Worm (Caenorhabditis elegans): Measurements from ENCODE around the gene srd-64.

The srd-64 gene

DNA sequence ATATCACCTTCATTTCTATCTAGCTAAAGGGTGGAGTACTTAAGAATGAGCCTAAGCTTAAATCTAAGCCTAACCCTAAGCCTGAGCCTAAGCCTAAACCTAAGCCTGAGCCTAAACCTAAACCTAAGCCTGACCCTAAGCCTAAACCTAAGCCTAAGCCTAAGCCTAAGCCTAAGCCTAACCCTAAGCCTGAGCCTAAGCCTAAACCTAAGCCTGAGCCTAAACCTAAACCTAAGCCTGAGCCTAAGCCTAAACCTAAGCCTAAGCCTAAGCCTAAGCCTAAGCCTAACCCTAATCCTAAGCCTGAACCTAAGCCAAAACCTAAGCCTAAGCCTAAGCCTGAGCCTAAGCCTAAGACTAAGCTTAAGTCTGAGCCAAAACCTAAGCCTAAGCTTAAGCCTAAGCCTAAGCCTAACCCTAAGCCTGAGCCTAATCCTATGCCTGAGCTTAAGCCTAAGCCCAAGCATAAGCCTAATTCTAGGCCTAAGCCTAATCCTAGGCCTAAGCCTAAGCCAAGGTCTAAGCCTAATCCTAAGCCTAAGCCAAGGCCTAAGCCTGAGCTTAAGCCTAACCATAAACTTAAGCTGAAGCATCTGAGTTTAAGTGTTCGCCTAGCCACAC, 19.2 kb upstream of the srd-64 start:
- TF ChIP-seq F26F4.8 (GFP tag; conservative IDR thresholded peaks at IDR 0.05), result no peak
- TF ChIP-seq mep-1 (tag; optimal IDR thresholded peaks at IDR 0.05), result no peak
- peak in 1 of 2 experiments; percentile 65 for TF ChIP-seq unc-62 (GFP tag; optimal IDR thresholded peaks at IDR 0.05 in 1 of 2)
- TF ChIP-seq unc-62 (tag; optimal IDR thresholded peaks at IDR 0.05), result no peak
- TF ChIP-seq daf-19 (GFP tag; conservative IDR thresholded peaks at IDR 0.05), result no peak
- TF ChIP-seq Y105C5A.15 (GFP tag; IDR thresholded peaks at IDR 0.05), result no peak
- TF ChIP-seq nhr-11 (tag; optimal IDR thresholded peaks at IDR 0.05), result no peak
- no peak for TF ChIP-seq dmd-9 (GFP tag; IDR thresholded peaks at IDR 0.05)

DNA sequence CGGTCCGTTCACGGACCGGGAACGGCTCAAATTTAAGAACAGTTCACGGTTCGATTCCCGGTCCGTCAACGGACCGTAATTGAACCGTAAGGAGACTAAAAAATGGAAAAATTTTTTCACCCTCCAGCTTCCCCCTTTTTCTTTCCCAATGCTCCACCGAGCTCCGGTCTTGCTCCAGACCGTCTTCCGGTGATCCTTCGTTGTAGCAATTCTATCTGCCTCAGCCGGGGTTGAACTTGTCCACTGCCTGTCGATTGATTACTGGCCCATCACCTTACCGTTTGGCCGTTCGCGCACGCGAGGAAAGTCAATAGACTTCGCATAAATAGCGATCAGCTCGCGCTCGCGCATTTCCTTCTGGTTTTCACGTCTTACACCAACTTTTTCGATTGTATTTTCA, 12.3 kb upstream of the srd-64 start:
- TF ChIP-seq set-16 (GFP tag; IDR thresholded peaks at IDR 0.05) (peak; percentile 44; the same call in 1 of the 2 replicates), dmd-6 (GFP tag; IDR thresholded peaks at IDR 0.05) (peak; percentile 8; the same call in 1 of the 2 replicates), T26A8.4 (GFP tag; IDR thresholded peaks at IDR 0.05) (0 out of 2 replicates have a peak, but pooled peaks have one; percentile 22), Y48G9A.11 (GFP tag; IDR thresholded peaks at IDR 0.05) (peak; percentile 53; the same call in 1 of the 2 replicates), arid-1 (GFP tag; conservative IDR thresholded peaks at IDR 0.05) (peak; percentile 16), lim-7 (GFP tag; IDR thresholded peaks at IDR 0.05) (peak; percentile 58; the same call in 1 of the 2 replicates), D1046.2 (GFP tag; IDR thresholded peaks at IDR 0.05) (0 out of 2 replicates have a peak, but pooled peaks have one; percentile 66), F44E2.7 (GFP tag; IDR thresholded peaks at IDR 0.05) (0 out of 2 replicates have a peak, but pooled peaks have one; percentile 26), F26F4.8 (GFP tag; conservative IDR thresholded peaks at IDR 0.05) (0 out of 2 replicates have a peak, but pooled peaks have one; percentile 61), dmd-8 (GFP tag; IDR thresholded peaks at IDR 0.05) (peak; percentile 76; the same call in 1 of the 2 replicates), lin-38 (GFP tag; IDR thresholded peaks at IDR 0.05) (peak; percentile 67), lin-29 (GFP tag; IDR thresholded peaks at IDR 0.05) (peak; percentile 40; the same call in 1 of the 2 replicates), madf-5 (GFP tag; IDR thresholded peaks at IDR 0.05) (peak in 1 of 2 experiments; percentile 72; a peak in 1 of 4 replicates), snpc-1.2 (GFP tag; IDR thresholded peaks at IDR 0.05) (peak; percentile 66; the same call in 1 of the 2 replicates), nhr-41 (GFP tag; IDR thresholded peaks at IDR 0.05) (peak; percentile 40; the same call in 1 of the 2 replicates), egl-43 (GFP tag; IDR thresholded peaks at IDR 0.05) (peak; percentile 83), ceh-44 (GFP tag; IDR thresholded peaks at IDR 0.05) (0 out of 2 replicates have a peak, but pooled peaks have one; percentile 51)

DNA sequence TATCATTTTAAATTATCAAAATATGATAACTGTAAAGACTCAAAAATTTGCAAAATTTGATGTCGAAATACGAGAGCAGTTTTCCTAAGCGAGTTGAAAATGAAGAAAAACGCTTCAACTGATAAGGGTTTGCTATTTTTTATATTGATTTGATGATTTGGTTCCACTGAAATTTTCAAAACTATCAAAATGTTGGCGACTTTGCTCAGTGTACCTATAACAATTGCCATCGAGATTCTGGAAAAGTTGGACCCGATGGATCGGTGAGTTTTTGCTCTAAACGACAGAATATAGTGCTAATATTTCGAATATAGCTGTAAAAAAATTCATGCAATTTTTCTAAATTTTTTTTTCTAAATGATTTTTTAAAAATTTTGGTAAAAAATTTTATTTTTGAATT, 10.9 kb upstream of the srd-64 start, which contains the start of the genes fbxa-13 and Y22D7AR.2:
Gene fbxa-13, minus strand, starts transcription at position 101 of the 400 bp plus-strand sequence.
Gene Y22D7AR.2, plus strand, starts transcription at position 148 of the 400 bp plus-strand sequence.
- TF ChIP-seq aly-2 (tag; optimal IDR thresholded peaks at IDR 0.05) (no peak), ceh-28 (tag; optimal IDR thresholded peaks at IDR 0.05) (no peak), daf-12 (tag; optimal IDR thresholded peaks at IDR 0.05) (no peak), Y48G9A.11 (GFP tag; IDR thresholded peaks at IDR 0.05) (no peak), pqm-1 (tag; optimal IDR thresholded peaks at IDR 0.05) (peak; percentile 6), F10B5.3 (tag; optimal IDR thresholded peaks at IDR 0.05) (no peak), D1046.2 (GFP tag; IDR thresholded peaks at IDR 0.05) (no peak), set-16 (GFP tag; IDR thresholded peaks at IDR 0.05) (no peak)

DNA sequence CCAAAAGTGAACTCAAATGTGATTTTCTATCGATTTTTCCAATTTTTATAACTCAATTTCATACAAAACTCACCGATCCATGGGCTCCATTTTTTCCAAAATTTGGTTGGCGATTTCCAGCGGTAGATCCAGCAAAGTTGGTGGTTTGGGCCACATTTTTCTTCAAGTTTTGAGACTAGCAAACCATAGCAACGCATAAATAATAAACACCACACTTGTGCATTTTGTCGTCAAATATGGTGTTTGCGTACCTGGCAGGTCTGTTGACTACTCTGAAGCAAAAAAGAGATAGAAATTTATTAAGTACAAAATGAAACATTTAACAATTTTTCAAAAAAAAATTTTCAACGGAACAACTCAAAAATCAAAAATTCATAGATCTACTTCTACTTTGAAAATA, 10.4 kb upstream of the srd-64 start:
- TF ChIP-seq Y48G9A.11 (GFP tag; IDR thresholded peaks at IDR 0.05) (no peak), hmg-1.1 (GFP tag; IDR thresholded peaks at IDR 0.05) (0 out of 2 replicates have a peak, but pooled peaks have one; percentile 30), php-3 (GFP tag; IDR thresholded peaks at IDR 0.05) (no peak), mxl-3 (GFP tag; optimal IDR thresholded peaks at IDR 0.05) (no peak), mes-2 (tag; optimal IDR thresholded peaks at IDR 0.05; ENCODE audit: poor library complexity, severe bottlenecking) (no peak), dpl-1 (GFP tag; optimal IDR thresholded peaks at IDR 0.05) (peak; percentile 28), F37D6.2 (tag; optimal IDR thresholded peaks at IDR 0.05) (no peak), nhr-77 (tag; optimal IDR thresholded peaks at IDR 0.05) (peak; percentile 36), aha-1 (tag) (peak; percentile 81), unc-39 (tag; optimal IDR thresholded peaks at IDR 0.05) (no peak)

Data from whole organism, L4 larva.